Fruit fly (Drosophila melanogaster) whole organism, embryonic: ENCODE data around the gene cindr.

Source experiments
- CG11085 ChIP-seq: fragments of 200-800 bp; sonication (Bioruptor generic); IDR thresholded peaks from 2 replicates; pipeline ENCODE4 v1.3.6; 2022; ENCODE audit warnings: missing biosample characterization, missing genetic modification characterization
- CG11093 ChIP-seq: fragments of 200-800 bp; sonication (Bioruptor generic); IDR thresholded peaks from 3 replicates; pipeline ENCODE4 v1.3.6; 2022; ENCODE audit warnings: missing biosample characterization, missing genetic modification characterization
- CG11504 ChIP-seq: fragments of 200-800 bp; sonication (Bioruptor generic); optimal IDR thresholded peaks from 3 replicates; lab custom pipeline; 2019; ENCODE audit warnings: missing biosample characterization, mild to moderate bottlenecking, missing genetic modification characterization, moderate library complexity
- CG11560 ChIP-seq: fragments of 200-800 bp; sonication (Bioruptor generic); IDR thresholded peaks from 3 replicates; pipeline ENCODE4 v1.3.6; 2022; ENCODE audit warnings: missing biosample characterization, missing genetic modification characterization
- CG11695 ChIP-seq: fragments of 200-800 bp; sonication (Bioruptor generic); IDR thresholded peaks from 3 replicates; pipeline ENCODE4 v1.3.6; 2022; ENCODE audit warnings: missing biosample characterization, missing genetic modification characterization
- CG12299 ChIP-seq: fragments of 200-800 bp; sonication (Bioruptor generic); optimal IDR thresholded peaks from 2 replicates; lab custom pipeline; 2018; ENCODE audit warnings: missing biosample characterization, mild to moderate bottlenecking, missing genetic modification characterization
- CG13894 ChIP-seq: fragments of 200-800 bp; sonication (Bioruptor generic); optimal IDR thresholded peaks from 3 replicates; lab custom pipeline; 2018; ENCODE audit warnings: missing biosample characterization, mild to moderate bottlenecking, missing genetic modification characterization, moderate library complexity
- CG14441 ChIP-seq: fragments of 200-800 bp; sonication (Bioruptor generic); IDR thresholded peaks from 2 replicates; pipeline ENCODE4 v1.3.6; 2022; ENCODE audit warnings: missing biosample characterization, missing genetic modification characterization
- CG16863 ChIP-seq: fragments of 200-800 bp; sonication (Bioruptor generic); optimal IDR thresholded peaks from 3 replicates; lab custom pipeline; 2016; ENCODE audit warnings: missing biosample characterization, missing genetic modification characterization
- CG17328 ChIP-seq: fragments of 200-800 bp; sonication (Bioruptor generic); IDR thresholded peaks from 2 replicates; pipeline ENCODE4 v1.3.6; 2022; ENCODE audit warnings: missing biosample characterization, missing genetic modification characterization
- CG18619 ChIP-seq: fragments of 200-800 bp; sonication (Bioruptor generic); optimal IDR thresholded peaks from 3 replicates; lab custom pipeline; 2017; ENCODE audit warnings: missing biosample characterization, mild to moderate bottlenecking, missing genetic modification characterization
- CG18764 ChIP-seq: fragments of 200-800 bp; sonication (Bioruptor generic); optimal IDR thresholded peaks from 3 replicates; lab custom pipeline; 2016; ENCODE audit warnings: missing biosample characterization, missing genetic modification characterization
- CG2678 ChIP-seq: fragments of 200-800 bp; sonication (Bioruptor generic); optimal IDR thresholded peaks from 3 replicates; lab custom pipeline; 2019; ENCODE audit warnings: missing biosample characterization, mild to moderate bottlenecking, missing genetic modification characterization, moderate library complexity
- CG2712 ChIP-seq: fragments of 200-800 bp; optimal IDR thresholded peaks from 3 replicates; lab custom pipeline; 2019; ENCODE audit warnings: missing biosample characterization, mild to moderate bottlenecking, missing genetic modification characterization, moderate library complexity
- CG30403 ChIP-seq: fragments of 200-800 bp; sonication (Bioruptor generic); optimal IDR thresholded peaks from 3 replicates; lab custom pipeline; 2016; ENCODE audit warnings: missing biosample characterization, missing genetic modification characterization
- CG4730 ChIP-seq: fragments of 200-800 bp; sonication (Bioruptor generic); IDR thresholded peaks from 2 replicates; pipeline ENCODE4 v1.3.6; 2022; ENCODE audit warnings: missing biosample characterization, missing genetic modification characterization
- CG4820 ChIP-seq: fragments of 200-800 bp; sonication (Bioruptor generic); optimal IDR thresholded peaks from 3 replicates; lab custom pipeline; 2016; ENCODE audit warnings: missing biosample characterization, missing genetic modification characterization
- CG6683 ChIP-seq: fragments of 200-800 bp; sonication (Bioruptor generic); optimal IDR thresholded peaks from 2 replicates; lab custom pipeline; 2017; ENCODE audit warnings: missing biosample characterization, mild to moderate bottlenecking, missing genetic modification characterization, missing genetic modification reagents
- CG6813 ChIP-seq: fragments of 200-800 bp; sonication (Bioruptor generic); optimal IDR thresholded peaks from 2 replicates; lab custom pipeline; 2017; ENCODE audit warnings: missing biosample characterization, missing genetic modification characterization, mild to moderate bottlenecking, moderate library complexity, missing genetic modification reagents
- CG7839 ChIP-seq: fragments of 200-800 bp; sonication (Bioruptor generic); optimal IDR thresholded peaks from 3 replicates; lab custom pipeline; 2018; ENCODE audit warnings: missing biosample characterization, mild to moderate bottlenecking, missing genetic modification characterization, moderate library complexity
- CG8388 ChIP-seq: fragments of 200-800 bp; sonication (Bioruptor generic); optimal IDR thresholded peaks from 2 replicates; lab custom pipeline; 2019; ENCODE audit warnings: missing biosample characterization, mild to moderate bottlenecking, missing genetic modification characterization, moderate library complexity
- CG8924 ChIP-seq: fragments of 200-800 bp; optimal IDR thresholded peaks from 3 replicates; lab custom pipeline; 2019; ENCODE audit warnings: missing biosample characterization, mild to moderate bottlenecking, missing genetic modification characterization, moderate library complexity
- CG9797 ChIP-seq: fragments of 200-800 bp; sonication (Bioruptor generic); optimal IDR thresholded peaks from 3 replicates; lab custom pipeline; 2018; ENCODE audit warnings: missing biosample characterization, mild to moderate bottlenecking, missing genetic modification characterization
- CrebB ChIP-seq: fragments of 200-800 bp; sonication (Bioruptor generic); optimal IDR thresholded peaks from 3 replicates; lab custom pipeline; 2018; ENCODE audit warnings: missing biosample characterization, mild to moderate bottlenecking, missing genetic modification characterization
- Dp ChIP-seq: fragments of 200-800 bp; sonication (Bioruptor generic); optimal IDR thresholded peaks from 2 replicates; lab custom pipeline; 2018; ENCODE audit warnings: missing biosample characterization, mild to moderate bottlenecking, missing genetic modification characterization, moderate library complexity
- Drgx ChIP-seq: fragments of 200-800 bp; sonication (Bioruptor generic); IDR thresholded peaks from 2 replicates; pipeline ENCODE4 v1.3.6; 2022; ENCODE audit warnings: missing biosample characterization, missing genetic modification characterization
- Fer3 ChIP-seq: fragments of 200-800 bp; sonication (Bioruptor generic); optimal IDR thresholded peaks from 2 replicates; lab custom pipeline; 2018; ENCODE audit warnings: missing biosample characterization, mild to moderate bottlenecking, missing genetic modification characterization, moderate library complexity
- H15 ChIP-seq: fragments of 200-800 bp; sonication (Bioruptor generic); IDR thresholded peaks from 3 replicates; pipeline ENCODE4 v1.3.6; 2022; ENCODE audit warnings: missing biosample characterization, missing genetic modification characterization
- HLH4C ChIP-seq: fragments of 200-800 bp; sonication (Bioruptor generic); IDR thresholded peaks from 3 replicates; pipeline ENCODE4 v1.3.6; 2022; ENCODE audit warnings: missing biosample characterization, missing genetic modification characterization; ENCODE audit not compliant: partially characterized antibody
- Hey ChIP-seq: fragments of 200-800 bp; sonication (Bioruptor generic); optimal IDR thresholded peaks from 3 replicates; lab custom pipeline; 2018; ENCODE audit warnings: missing biosample characterization, mild to moderate bottlenecking, missing genetic modification characterization
- Hsf ChIP-seq: fragments of 200-800 bp; sonication (Bioruptor generic); optimal IDR thresholded peaks from 3 replicates; lab custom pipeline; 2016; ENCODE audit warnings: missing biosample characterization, missing genetic modification characterization
- Lpt ChIP-seq: fragments of >200 bp; optimal IDR thresholded peaks from 2 replicates; lab custom pipeline; 2018; ENCODE audit warnings: missing biosample characterization, missing genetic modification characterization
- Myb ChIP-seq: fragments of 200-800 bp; sonication (Bioruptor generic); optimal IDR thresholded peaks from 2 replicates; lab custom pipeline; 2016; ENCODE audit warnings: missing biosample characterization, missing genetic modification characterization
- Tbp ChIP-seq: fragments of >200 bp; optimal IDR thresholded peaks from 2 replicates; lab custom pipeline; 2018; ENCODE audit warnings: missing biosample characterization, missing genetic modification characterization
- chif ChIP-seq, 2 experiments: fragments of 200-800 bp; sonication (Bioruptor generic); optimal IDR thresholded peaks; 3 replicates each; lab custom pipeline; 2016; ENCODE audit warnings: missing biosample characterization in 2 of 2, missing genetic modification characterization in 2 of 2
- chm ChIP-seq: fragments of 200-800 bp; sonication (Bioruptor generic); IDR thresholded peaks from 2 replicates; pipeline ENCODE4 v1.3.6; 2022; ENCODE audit warnings: missing biosample characterization, missing genetic modification characterization
- da ChIP-seq: fragments of 200-800 bp; sonication (Bioruptor generic); optimal IDR thresholded peaks from 2 replicates; lab custom pipeline; 2016; ENCODE audit warnings: missing biosample characterization, missing genetic modification characterization
- dan ChIP-seq: fragments of 200-800 bp; sonication (Bioruptor generic); IDR thresholded peaks from 2 replicates; pipeline ENCODE4 v1.3.6; 2022; ENCODE audit warnings: missing biosample characterization, missing genetic modification characterization
- danr ChIP-seq: fragments of 200-800 bp; sonication (Bioruptor generic); IDR thresholded peaks from 2 replicates; pipeline ENCODE4 v1.3.6; 2022; ENCODE audit warnings: missing biosample characterization, missing genetic modification characterization
- dmrt99B ChIP-seq: fragments of 200-800 bp; sonication (Bioruptor generic); optimal IDR thresholded peaks from 2 replicates; lab custom pipeline; 2018; ENCODE audit warnings: missing biosample characterization, mild to moderate bottlenecking, missing genetic modification characterization, moderate library complexity
- ems ChIP-seq: fragments of 200-800 bp; sonication (Bioruptor generic); optimal IDR thresholded peaks from 3 replicates; lab custom pipeline; 2016; ENCODE audit warnings: missing biosample characterization, missing genetic modification characterization
- gem ChIP-seq: fragments of 200-800 bp; sonication (Bioruptor generic); optimal IDR thresholded peaks from 2 replicates; lab custom pipeline; 2019; ENCODE audit warnings: missing biosample characterization, mild to moderate bottlenecking, missing genetic modification characterization, moderate library complexity
- gfzf ChIP-seq: fragments of 200-800 bp; sonication (Bioruptor generic); optimal IDR thresholded peaks from 2 replicates; lab custom pipeline; 2016; ENCODE audit warnings: missing biosample characterization, mild to moderate bottlenecking, missing genetic modification characterization, moderate library complexity
- gt ChIP-seq: fragments of 200-800 bp; sonication (Bioruptor generic); IDR thresholded peaks from 2 replicates; pipeline ENCODE4 v1.3.6; 2022; ENCODE audit warnings: missing biosample characterization, missing genetic modification characterization
- kni ChIP-seq: fragments of 200-800 bp; sonication (Bioruptor generic); optimal IDR thresholded peaks from 3 replicates; lab custom pipeline; 2017; ENCODE audit warnings: mild to moderate bottlenecking, missing biosample characterization, missing genetic modification reagents, missing genetic modification characterization
- mam ChIP-seq: fragments of 200-800 bp; sonication (Bioruptor generic); optimal IDR thresholded peaks from 3 replicates; lab custom pipeline; 2016; ENCODE audit warnings: missing biosample characterization, missing genetic modification characterization
- onecut ChIP-seq: fragments of 200-800 bp; sonication (Bioruptor generic); IDR thresholded peaks from 2 replicates; pipeline ENCODE4 v1.3.6; 2022; ENCODE audit warnings: missing biosample characterization, missing genetic modification characterization
- prd ChIP-seq, 3 experiments: fragments of >200 bp in 2 of 3; fragments of 200-800 bp in 1 of 3; sonication (Bioruptor generic) in 1 of 3; optimal IDR thresholded peaks in 2 of 3; IDR thresholded peaks in 1 of 3; 2 replicates in 2 of 3; 3 replicates in 1 of 3; pipeline versions ENCODE4 v1.3.6 to Lab custom; 2017 to 2022; ENCODE audit warnings: missing biosample characterization in 1 of 3, missing genetic modification characterization in 1 of 3
- pum ChIP-seq: fragments of 200-800 bp; sonication (Bioruptor generic); optimal IDR thresholded peaks from 2 replicates; lab custom pipeline; 2016; ENCODE audit warnings: missing biosample characterization, missing genetic modification characterization
- sqz ChIP-seq: fragments of 200-800 bp; sonication (Bioruptor generic); optimal IDR thresholded peaks from 3 replicates; lab custom pipeline; 2018; ENCODE audit warnings: missing biosample characterization, mild to moderate bottlenecking, missing genetic modification characterization
- tx ChIP-seq: fragments of 200-800 bp; sonication (Bioruptor generic); optimal IDR thresholded peaks from 2 replicates; lab custom pipeline; 2016; ENCODE audit warnings: missing biosample characterization, missing genetic modification characterization

cindr gene

dm6 chr3R:30802115-30802682 is 6.2 kb upstream of the cindr start (continued):
- TF ChIP-seq H15 (GFP tag; lab: Robert Waterston, UW) (no peak), chm (GFP tag; lab: Robert Waterston, UW) (no peak), kni (GFP tag; lab: Kevin White, UChicago) (no peak), Lpt (GFP tag; lab: Kevin White, UChicago) (no peak), CG9797 (GFP tag; lab: Kevin White, UChicago) (no peak), CG11085 (GFP tag; lab: Robert Waterston, UW) (peak; percentile 26; the same call in 1 of the 2 replicates), pum (GFP tag; lab: Kevin White, UChicago) (no peak), CG13894 (tag; lab: Kevin White, UChicago) (peak; percentile 44), HLH4C (GFP tag; lab: Robert Waterston, UW) (no peak), CG4730 (GFP tag; lab: Robert Waterston, UW) (no peak), CG18619 (GFP tag; lab: Kevin White, UChicago) (peak; percentile 50), CG11504 (tag; lab: Kevin White, UChicago) (no peak), gfzf (GFP tag; lab: Kevin White, UChicago) (no peak), CG4820 (GFP tag; lab: Kevin White, UChicago) (no peak), sqz (GFP tag; lab: Kevin White, UChicago) (no peak), CG6683 (GFP tag; lab: Kevin White, UChicago) (peak; percentile 24), Dp (GFP tag; lab: Kevin White, UChicago) (no peak), Hsf (no peak), da (GFP tag; lab: Kevin White, UChicago) (no peak), Hey (tag; lab: Kevin White, UChicago) (peak; percentile 7), CG30403 (GFP tag; lab: Kevin White, UChicago) (no peak), CG11093 (GFP tag; lab: Robert Waterston, UW) (no peak), CG11695 (GFP tag; lab: Robert Waterston, UW) (0 out of 3 replicates have a peak, but pooled peaks have one; percentile 33), CG8924 (tag; lab: Kevin White, UChicago) (no peak), tx (GFP tag; lab: Kevin White, UChicago) (no peak), Drgx (GFP tag; lab: Robert Waterston, UW) (0 out of 2 replicates have a peak, but pooled peaks have one; percentile 14), dmrt99B (no peak), CG12299 (tag; lab: Kevin White, UChicago) (peak; percentile 17), CG2678 (peak; percentile 43), Myb (GFP tag; lab: Kevin White, UChicago) (peak; percentile 9), CG7839 (no peak), mam (GFP tag; lab: Kevin White, UChicago) (peak; percentile 3), CG18764 (no peak), CG14441 (no peak), dan (no peak), gt (GFP tag; lab: Robert Waterston, UW) (no peak), CG17328 (GFP tag; lab: Robert Waterston, UW) (0 out of 2 replicates have a peak, but pooled peaks have one; percentile 8), danr (GFP tag; lab: Robert Waterston, UW) (no peak), onecut (GFP tag; lab: Robert Waterston, UW) (no peak), chif (GFP tag; optimal IDR thresholded peaks at IDR 0.05; lab: Kevin White, UChicago) (no peak), CG8388 (no peak), prd (optimal IDR thresholded peaks at IDR 0.05; lab: Kevin White, UChicago) (no peak), prd (GFP tag; IDR thresholded peaks at IDR 0.05; lab: Robert Waterston, UW) (no peak), CrebB (tag; lab: Kevin White, UChicago) (peak; percentile 38), gem (tag; lab: Kevin White, UChicago) (peak; percentile 25), CG6813 (GFP tag; lab: Kevin White, UChicago) (peak; percentile 40), CG2712 (no peak), ems (GFP tag; lab: Kevin White, UChicago) (no peak), Fer3 (tag; lab: Kevin White, UChicago) (peak; percentile 46), CG11560 (tag; lab: Robert Waterston, UW) (no peak), Tbp (GFP tag; lab: Kevin White, UChicago) (no peak), CG16863 (GFP tag; lab: Kevin White, UChicago) (no peak)
